Worm (Caenorhabditis elegans) whole organism, mixed stage, embryonic: Measurements from ENCODE around the gene pes-4.

Experiments
- hlh-1 ChIP-seq: fragments of 150-350 bp; optimal IDR thresholded peaks from 2 replicates; lab custom pipeline; 2014; ENCODE audit warnings: missing biosample characterization, missing genetic modification reagents, missing genetic modification characterization
- mep-1 ChIP-seq: fragments of 150-350 bp; optimal IDR thresholded peaks from 2 replicates; lab custom pipeline; 2017; ENCODE audit warnings: missing biosample characterization, missing genetic modification reagents, missing genetic modification characterization, inconsistent platforms
- nhr-237 ChIP-seq: fragments of 150-350 bp; optimal IDR thresholded peaks from 2 replicates; lab custom pipeline; 2014; ENCODE audit warnings: missing biosample characterization, missing genetic modification characterization
- nhr-76 ChIP-seq: sonication (generic microtip); optimal IDR thresholded peaks from 2 replicates; lab custom pipeline; 2017; ENCODE audit warnings: missing biosample characterization, missing genetic modification characterization
- snpc-4 ChIP-seq: fragments of 150-350 bp; optimal IDR thresholded peaks from 2 replicates; lab custom pipeline; 2014; ENCODE audit warnings: missing biosample characterization, missing genetic modification characterization
- unc-39 ChIP-seq: fragments of 150-350 bp; optimal IDR thresholded peaks from 2 replicates; lab custom pipeline; 2014; ENCODE audit warnings: missing biosample characterization, missing genetic modification characterization
- ztf-11 ChIP-seq: fragments of 150-350 bp; optimal IDR thresholded peaks from 2 replicates; lab custom pipeline; 2014; ENCODE audit warnings: missing biosample characterization, missing genetic modification characterization

ce11 chrIII:1248335-1248734 is 18.3 kb upstream of the pes-4 start:
- TF ChIP-seq unc-39 (no peak), snpc-4 (no peak), hlh-1 (tag; lab: Kevin White, UChicago) (no peak), nhr-76 (no peak), ztf-11 (tag; lab: Kevin White, UChicago) (no peak), nhr-237 (tag; lab: Kevin White, UChicago) (no peak), mep-1 (tag; lab: Kevin White, UChicago) (no peak)
